Worm (Caenorhabditis elegans) whole organism, midembryonic: ENCODE data around the gene F41F3.8.

Source experiments
- T22C8.4 ChIP-seq: fragments of 200-800 bp; sonication (Bioruptor generic); IDR thresholded peaks from 2 replicates; pipeline ENCODE4 v1.3.6; 2022; ENCODE audit warnings: missing genetic modification characterization, missing compliant biosample characterization
- flt-1 ChIP-seq: fragments of 200-800 bp; sonication (Bioruptor generic); IDR thresholded peaks from 2 replicates; pipeline ENCODE4 v1.3.6; 2022; ENCODE audit warnings: missing genetic modification characterization, missing compliant biosample characterization
- ref-1 ChIP-seq: fragments of 200-800 bp; sonication (Bioruptor generic); conservative IDR thresholded peaks from 2 replicates; pipeline ENCODE4 v1.3.6; 2022; ENCODE audit warnings: missing genetic modification reagents, missing genetic modification characterization, missing compliant biosample characterization
- tab-1 ChIP-seq: fragments of 200-800 bp; sonication (Bioruptor generic); IDR thresholded peaks from 2 replicates; pipeline ENCODE4 v1.3.6; 2022; ENCODE audit warnings: missing genetic modification characterization, missing compliant biosample characterization
- ztf-23 ChIP-seq: fragments of 200-800 bp; sonication (Bioruptor generic); IDR thresholded peaks from 2 replicates; pipeline ENCODE4 v1.3.6; 2022; ENCODE audit warnings: missing genetic modification reagents, missing genetic modification characterization, missing compliant biosample characterization
- ztf-29 ChIP-seq: fragments of 200-800 bp; sonication (Bioruptor generic); IDR thresholded peaks from 2 replicates; pipeline ENCODE4 v1.3.6; 2022; ENCODE audit warnings: missing genetic modification reagents, missing genetic modification characterization, missing compliant biosample characterization

DNA sequence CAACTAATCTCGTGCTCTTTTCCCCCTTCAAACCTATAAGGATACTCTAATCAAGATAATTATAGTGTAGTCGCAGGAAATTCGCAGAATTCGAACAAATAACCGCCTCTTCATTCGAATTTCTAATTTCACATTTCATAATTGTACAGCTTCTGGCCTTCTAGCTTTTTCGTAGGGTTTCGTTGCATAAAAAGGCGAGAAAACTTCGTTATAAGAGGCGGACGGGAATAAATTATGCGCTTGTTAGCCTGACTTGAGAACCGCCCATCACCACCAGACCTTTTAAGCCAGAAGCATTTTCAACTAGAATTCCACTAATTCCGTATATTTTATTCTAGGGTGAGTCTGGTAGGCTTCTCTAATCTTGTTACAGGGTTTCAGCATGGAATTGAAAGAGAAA lies 33.0 kb downstream of the F41F3.8 start, which contains the start of gene K03B4.4:
- TF ChIP-seq flt-1 (GFP tag; lab: Robert Waterston, UW) = no peak
- TF ChIP-seq ztf-29 (GFP tag; lab: Robert Waterston, UW) = no peak
- no peak for TF ChIP-seq ztf-23
- TF ChIP-seq tab-1 = no peak
- TF ChIP-seq ref-1 (GFP tag; lab: Robert Waterston, UW) = no peak
- no peak for TF ChIP-seq T22C8.4 (GFP tag; lab: Robert Waterston, UW)
